Worm (Caenorhabditis elegans): ENCODE results near the gene Y73C8C.10.

DNA sequence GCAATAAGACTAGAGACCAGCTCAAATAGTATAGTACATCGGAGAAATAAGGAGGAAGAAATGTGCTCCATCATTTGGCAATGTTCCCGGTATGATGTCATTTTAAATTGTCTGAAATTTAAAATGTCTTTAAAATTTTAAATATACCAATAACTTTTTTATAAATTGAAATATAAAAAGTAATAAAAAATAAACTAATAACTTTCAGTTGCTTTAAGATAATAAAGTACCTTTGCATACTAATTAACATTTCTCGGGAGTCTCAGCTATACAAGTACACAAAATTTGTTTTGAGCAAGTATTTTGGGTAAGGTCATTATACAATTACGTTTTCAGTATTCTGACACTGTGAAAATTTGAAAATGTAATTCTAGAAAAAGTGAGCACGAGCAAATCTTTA lies 24.3 kb upstream of the Y73C8C.10 start, which contains the start of gene srab-6:
- no peak for TF ChIP-seq alr-1 (tag; optimal IDR thresholded peaks at IDR 0.05; ENCODE audit: borderline replicate concordance)
- TF ChIP-seq ama-1 (optimal IDR thresholded peaks at IDR 0.05) = no peak
- no peak for TF ChIP-seq nhr-76 (tag; optimal IDR thresholded peaks at IDR 0.05)
- TF ChIP-seq nhr-20 (tag; optimal IDR thresholded peaks at IDR 0.05) = no peak
- TF ChIP-seq ztf-4 (tag; optimal IDR thresholded peaks at IDR 0.05) = no peak
- TF ChIP-seq lin-13 (GFP tag; optimal IDR thresholded peaks at IDR 0.05) = no peak
- TF ChIP-seq ces-1 (GFP tag; optimal IDR thresholded peaks at IDR 0.05) = no peak
- no peak for TF ChIP-seq tlp-1 (tag; optimal IDR thresholded peaks at IDR 0.05)
- no peak for TF ChIP-seq ceh-63 (GFP tag; optimal IDR thresholded peaks at IDR 0.05)
- TF ChIP-seq lin-39 (tag; optimal IDR thresholded peaks at IDR 0.05) = no peak
- no peak for TF ChIP-seq tbx-2 (tag; optimal IDR thresholded peaks at IDR 0.05)
- no peak for TF ChIP-seq unc-130 (tag; optimal IDR thresholded peaks at IDR 0.05)
- no peak for TF ChIP-seq efl-3 (GFP tag; optimal IDR thresholded peaks at IDR 0.05)
- TF ChIP-seq blmp-1 (tag; optimal IDR thresholded peaks at IDR 0.05) = no peak
